Worm (Caenorhabditis elegans) whole organism, L2 larva: ENCODE results near the gene R03G5.6.
A peak's percentile ranks its signal among the peaks of the same experiment; 100 is the strongest.

Experiments used
- C34F6.9 ChIP-seq: fragments of 150-350 bp; optimal IDR thresholded peaks from 2 replicates; lab custom pipeline; 2014; ENCODE audit warnings: missing biosample characterization, missing genetic modification characterization
- F13H6.1 ChIP-seq: sonication (generic microtip); optimal IDR thresholded peaks from 2 replicates; lab custom pipeline; 2016; ENCODE audit warnings: missing genetic modification characterization, missing compliant biosample characterization
- R02D3.7 ChIP-seq: fragments of 150-350 bp; optimal IDR thresholded peaks from 2 replicates; lab custom pipeline; 2014; ENCODE audit warnings: missing biosample characterization, missing genetic modification characterization
- alr-1 ChIP-seq: fragments of 150-350 bp; optimal IDR thresholded peaks from 2 replicates; lab custom pipeline; 2014; ENCODE audit warnings: missing biosample characterization, missing genetic modification characterization
- aly-2 ChIP-seq: fragments of 150-350 bp; optimal IDR thresholded peaks from 2 replicates; lab custom pipeline; 2014; ENCODE audit warnings: missing biosample characterization, missing genetic modification characterization
- ama-1 ChIP-seq: fragments of 150-350 bp; optimal IDR thresholded peaks from 2 replicates; lab custom pipeline; 2018; ENCODE audit warnings: inconsistent platforms
- blmp-1 ChIP-seq: sonication (generic microtip); optimal IDR thresholded peaks from 2 replicates; lab custom pipeline; 2017; ENCODE audit warnings: missing genetic modification characterization, mild to moderate bottlenecking, missing compliant biosample characterization, antibody characterized with exemption, moderate library complexity; ENCODE audit not compliant: insufficient read depth
- ceh-82 ChIP-seq: fragments of 150-350 bp; optimal IDR thresholded peaks from 2 replicates; lab custom pipeline; 2014; ENCODE audit warnings: missing biosample characterization, missing genetic modification characterization
- crh-2 ChIP-seq: sonication (generic microtip); optimal IDR thresholded peaks from 2 replicates; lab custom pipeline; 2017; ENCODE audit warnings: missing biosample characterization, missing genetic modification characterization
- dmd-4 ChIP-seq: sonication (generic microtip); optimal IDR thresholded peaks from 2 replicates; lab custom pipeline; 2017; ENCODE audit warnings: missing biosample characterization, missing genetic modification characterization
- egl-27 ChIP-seq: sonication (generic microtip); optimal IDR thresholded peaks from 3 replicates; lab custom pipeline; 2017; ENCODE audit warnings: missing biosample characterization, missing genetic modification reagents, missing genetic modification characterization
- elt-1 ChIP-seq: fragments of 150-350 bp; optimal IDR thresholded peaks from 2 replicates; lab custom pipeline; 2014; ENCODE audit warnings: missing biosample characterization, missing genetic modification characterization
- elt-3 ChIP-seq: sonication (generic microtip); optimal IDR thresholded peaks from 2 replicates; lab custom pipeline; 2017; ENCODE audit warnings: missing biosample characterization, missing genetic modification characterization
- fos-1 ChIP-seq: fragments of 150-350 bp; optimal IDR thresholded peaks from 2 replicates; lab custom pipeline; 2014; ENCODE audit warnings: missing biosample characterization, missing genetic modification characterization
- gmeb-1 ChIP-seq: fragments of 150-350 bp; optimal IDR thresholded peaks from 2 replicates; lab custom pipeline; 2014; ENCODE audit warnings: missing biosample characterization, missing genetic modification characterization
- lin-13 ChIP-seq: fragments of 150-350 bp; optimal IDR thresholded peaks from 2 replicates; lab custom pipeline; 2014; ENCODE audit warnings: missing biosample characterization, missing genetic modification reagents, missing genetic modification characterization
- lin-39 ChIP-seq: fragments of 150-350 bp; optimal IDR thresholded peaks from 2 replicates; lab custom pipeline; 2014; ENCODE audit warnings: missing biosample characterization, missing genetic modification reagents, missing genetic modification characterization
- lsy-2 ChIP-seq, 2 experiments: fragments of 150-350 bp in 1 of 2; sonication (generic microtip) in 1 of 2; optimal IDR thresholded peaks; 2 replicates each; lab custom pipeline; 2014 to 2017; ENCODE audit warnings: missing biosample characterization in 2 of 2, missing genetic modification characterization in 2 of 2
- mab-5 ChIP-seq: fragments of 150-350 bp; optimal IDR thresholded peaks from 2 replicates; lab custom pipeline; 2014; ENCODE audit warnings: missing biosample characterization, missing genetic modification characterization
- mbf-1 ChIP-seq: sonication (generic microtip); optimal IDR thresholded peaks from 2 replicates; lab custom pipeline; 2017; ENCODE audit warnings: missing biosample characterization, missing genetic modification characterization
- mdl-1 ChIP-seq, 2 experiments: fragments of 150-350 bp in 1 of 2; sonication (generic microtip) in 1 of 2; optimal IDR thresholded peaks; 2 replicates each; lab custom pipeline; 2017; ENCODE audit warnings: missing biosample characterization in 2 of 2, missing genetic modification characterization in 2 of 2
- nhr-10 ChIP-seq: sonication (generic microtip); optimal IDR thresholded peaks from 2 replicates; lab custom pipeline; 2017; ENCODE audit warnings: missing biosample characterization, missing genetic modification characterization
- nhr-129 ChIP-seq: fragments of 150-350 bp; optimal IDR thresholded peaks from 2 replicates; lab custom pipeline; 2014; ENCODE audit warnings: missing biosample characterization, missing genetic modification characterization
- nhr-21 ChIP-seq: fragments of 150-350 bp; optimal IDR thresholded peaks from 2 replicates; lab custom pipeline; 2014; ENCODE audit warnings: missing biosample characterization, missing genetic modification characterization
- nhr-237 ChIP-seq: fragments of 150-350 bp; optimal IDR thresholded peaks from 2 replicates; lab custom pipeline; 2014; ENCODE audit warnings: missing biosample characterization, missing genetic modification characterization
- nhr-25 ChIP-seq: fragments of 150-350 bp; sonication (generic microtip); optimal IDR thresholded peaks from 3 replicates; lab custom pipeline; 2014; ENCODE audit warnings: missing biosample characterization, missing genetic modification characterization
- nhr-6 ChIP-seq: fragments of 150-350 bp; optimal IDR thresholded peaks from 2 replicates; lab custom pipeline; 2014; ENCODE audit warnings: missing biosample characterization, missing genetic modification characterization
- nhr-77 ChIP-seq: fragments of 150-350 bp; optimal IDR thresholded peaks from 2 replicates; lab custom pipeline; 2014; ENCODE audit warnings: missing biosample characterization, missing genetic modification characterization
- peb-1 ChIP-seq: fragments of 150-350 bp; optimal IDR thresholded peaks from 2 replicates; lab custom pipeline; 2014; ENCODE audit warnings: missing biosample characterization, missing genetic modification characterization
- sem-4 ChIP-seq: fragments of 150-350 bp; optimal IDR thresholded peaks from 2 replicates; lab custom pipeline; 2014; ENCODE audit warnings: missing biosample characterization, missing genetic modification reagents, missing genetic modification characterization
- skn-1 ChIP-seq: sonication (generic microtip); optimal IDR thresholded peaks from 2 replicates; lab custom pipeline; 2017; ENCODE audit warnings: missing biosample characterization, missing genetic modification characterization
- sma-3 ChIP-seq: sonication (generic microtip); optimal IDR thresholded peaks from 2 replicates; lab custom pipeline; 2016; ENCODE audit warnings: missing genetic modification reagents, missing genetic modification characterization, missing compliant biosample characterization
- sma-9 ChIP-seq, 2 experiments: fragments of 150-350 bp in 1 of 2; sonication (generic microtip) in 1 of 2; optimal IDR thresholded peaks; 2 replicates each; lab custom pipeline; 2014 to 2016; ENCODE audit warnings: missing genetic modification characterization in 2 of 2, mild to moderate bottlenecking in 1 of 2, missing biosample characterization in 1 of 2, missing compliant biosample characterization in 1 of 2, missing genetic modification reagents in 1 of 2, moderate library complexity in 1 of 2
- snpc-4 ChIP-seq: fragments of 150-350 bp; optimal IDR thresholded peaks from 2 replicates; lab custom pipeline; 2014; ENCODE audit warnings: missing biosample characterization, missing genetic modification characterization
- unc-39 ChIP-seq: fragments of 150-350 bp; optimal IDR thresholded peaks from 2 replicates; lab custom pipeline; 2014; ENCODE audit warnings: missing biosample characterization, missing genetic modification characterization
- unc-55 ChIP-seq: fragments of 150-350 bp; sonication (generic microtip); optimal IDR thresholded peaks from 3 replicates; lab custom pipeline; 2014; ENCODE audit warnings: missing biosample characterization, missing genetic modification reagents, missing genetic modification characterization
- unc-62 ChIP-seq: fragments of 150-350 bp; optimal IDR thresholded peaks from 2 replicates; lab custom pipeline; 2014; ENCODE audit warnings: missing biosample characterization, missing genetic modification reagents, missing genetic modification characterization
- zag-1 ChIP-seq: fragments of 150-350 bp; optimal IDR thresholded peaks from 2 replicates; lab custom pipeline; 2014; ENCODE audit warnings: missing biosample characterization, missing genetic modification characterization
- ztf-4 ChIP-seq: fragments of 150-350 bp; optimal IDR thresholded peaks from 2 replicates; lab custom pipeline; 2014; ENCODE audit warnings: missing biosample characterization, missing genetic modification characterization

The R03G5.6 gene

ce11 chrX:7781827-7782226, 34.9 kb downstream of the R03G5.6 start:
- TF ChIP-seq unc-39 (tag; lab: Kevin White, UChicago) (no peak), R02D3.7 (tag; lab: Kevin White, UChicago) (no peak)

DNA sequence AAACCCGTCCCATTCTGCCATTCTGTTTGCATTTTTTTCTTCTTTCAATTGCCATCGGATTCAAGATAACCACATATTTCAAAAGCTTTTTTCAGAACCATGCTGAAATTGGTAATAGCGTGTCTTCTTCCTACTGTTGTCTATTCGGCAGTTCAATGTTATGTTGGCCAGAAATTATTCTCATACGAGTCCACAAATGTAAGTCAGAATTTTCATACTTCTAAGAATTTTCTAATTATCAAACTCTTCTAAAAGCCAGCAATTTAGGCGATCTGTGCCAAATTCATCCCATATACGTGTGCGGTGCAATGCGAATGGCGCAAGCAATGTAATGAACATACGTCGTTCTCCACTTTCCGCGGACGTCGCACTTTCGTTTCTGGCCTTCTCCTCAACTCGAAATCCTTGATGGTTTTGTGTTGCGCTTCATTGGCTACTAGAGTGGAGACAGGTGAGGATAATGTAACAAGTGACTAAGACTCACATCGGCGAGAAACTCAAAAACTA, 37.1 kb downstream of the R03G5.6 start, which contains the start of gene ZK154.1:
TSS of gene ZK154.1 (plus strand) at position 51 of the 507 bp plus-strand sequence.
- TF ChIP-seq nhr-77 (no peak), nhr-25 (tag; lab: Kevin White, UChicago) (no peak), sma-3 (no peak), skn-1 (tag; lab: Kevin White, UChicago) (no peak), nhr-6 (tag; lab: Kevin White, UChicago) (no peak), gmeb-1 (tag; lab: Kevin White, UChicago) (no peak), unc-39 (tag; lab: Kevin White, UChicago) (no peak), unc-62 (GFP tag; lab: Kevin White, UChicago) (no peak), nhr-237 (tag; lab: Kevin White, UChicago) (no peak), unc-55 (GFP tag; lab: Kevin White, UChicago) (no peak), nhr-129 (tag; lab: Kevin White, UChicago) (no peak), dmd-4 (tag; lab: Kevin White, UChicago) (no peak), ceh-82 (tag; lab: Kevin White, UChicago) (no peak), ztf-4 (tag; lab: Kevin White, UChicago) (no peak), elt-3 (tag; lab: Kevin White, UChicago) (no peak), lin-13 (GFP tag; lab: Kevin White, UChicago) (no peak)

DNA sequence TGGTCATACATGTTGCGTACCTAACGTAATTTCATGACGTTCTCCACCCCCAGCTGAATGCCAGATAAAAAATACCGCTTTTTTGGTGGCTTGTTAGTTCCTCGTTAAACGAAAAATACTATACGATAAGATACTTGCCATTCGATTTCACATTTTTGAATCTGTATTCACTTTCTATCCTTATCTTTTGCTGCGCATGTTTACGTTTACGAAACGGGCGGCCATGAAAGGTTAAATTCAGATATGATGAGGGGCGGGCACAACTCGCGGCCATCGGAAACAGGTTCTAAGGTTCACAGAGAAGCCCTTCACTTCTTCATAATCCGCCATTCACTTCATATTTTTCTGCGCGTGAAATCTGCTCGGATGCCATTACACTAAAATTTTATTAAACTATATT, 37.9 kb downstream of the R03G5.6 start:
- TF ChIP-seq ama-1 (lab: Kevin White, UChicago) = no peak
- no peak for TF ChIP-seq gmeb-1 (tag; lab: Kevin White, UChicago)
- no peak for TF ChIP-seq crh-2 (tag; lab: Kevin White, UChicago)
- TF ChIP-seq dmd-4 (tag; lab: Kevin White, UChicago) = no peak
- TF ChIP-seq skn-1 (tag; lab: Kevin White, UChicago) = no peak
- TF ChIP-seq nhr-10 = no peak
- peak; percentile 74 for TF ChIP-seq blmp-1 (tag; lab: Kevin White, UChicago)
- no peak for TF ChIP-seq lsy-2 (tag; optimal IDR thresholded peaks at IDR 0.05; lab: Kevin White, UChicago)
- TF ChIP-seq nhr-25 (tag; lab: Kevin White, UChicago) = peak; percentile 24
- TF ChIP-seq mdl-1 (tag; optimal IDR thresholded peaks at IDR 0.05; lab: Kevin White, UChicago) = no peak
- no peak for TF ChIP-seq mbf-1
- TF ChIP-seq egl-27 = no peak
- no peak for TF ChIP-seq C34F6.9 (tag; lab: Kevin White, UChicago)

ce11 chrX:7776509-7777001, 40.2 kb downstream of the R03G5.6 start, which contains the start of gene mec-7:
Gene mec-7, minus strand, starts transcription at chrX:7776689.
- TF ChIP-seq unc-62 (GFP tag; lab: Kevin White, UChicago) (no peak), mab-5 (tag; lab: Kevin White, UChicago) (no peak), nhr-25 (tag; lab: Kevin White, UChicago) (no peak), nhr-6 (tag; lab: Kevin White, UChicago) (no peak), mbf-1 (no peak), lin-39 (tag; lab: Kevin White, UChicago) (no peak), mdl-1 (tag; optimal IDR thresholded peaks at IDR 0.05; lab: Kevin White, UChicago) (no peak), aly-2 (tag; lab: Kevin White, UChicago) (no peak), alr-1 (tag; lab: Kevin White, UChicago) (no peak), nhr-21 (tag; lab: Kevin White, UChicago) (no peak), nhr-237 (tag; lab: Kevin White, UChicago) (no peak), dmd-4 (tag; lab: Kevin White, UChicago) (no peak), snpc-4 (no peak)

- TF ChIP-seq zag-1 (tag; lab: Kevin White, UChicago) (no peak), nhr-25 (tag; lab: Kevin White, UChicago) (peak; percentile 72), sem-4 (tag; lab: Kevin White, UChicago) (no peak), nhr-21 (tag; lab: Kevin White, UChicago) (peak; percentile 47), nhr-237 (tag; lab: Kevin White, UChicago) (no peak), aly-2 (tag; lab: Kevin White, UChicago) (no peak), peb-1 (tag; lab: Kevin White, UChicago) (no peak), blmp-1 (tag; lab: Kevin White, UChicago) (peak; percentile 65), crh-2 (tag; lab: Kevin White, UChicago) (peak; percentile 43), gmeb-1 (tag; lab: Kevin White, UChicago) (peak; percentile 24), nhr-10 (no peak), lsy-2 (tag; optimal IDR thresholded peaks at IDR 0.05; lab: Kevin White, UChicago) (peak in 1 of 2 experiments; percentile 21), nhr-77 (no peak), sma-3 (peak; percentile 58), ceh-82 (tag; lab: Kevin White, UChicago) (no peak), nhr-129 (tag; lab: Kevin White, UChicago) (peak; percentile 31), mab-5 (tag; lab: Kevin White, UChicago) (no peak), fos-1 (tag; lab: Kevin White, UChicago) (peak; percentile 20), unc-55 (GFP tag; lab: Kevin White, UChicago) (no peak), nhr-6 (tag; lab: Kevin White, UChicago) (no peak), C34F6.9 (tag; lab: Kevin White, UChicago) (peak; percentile 4), elt-1 (tag; lab: Kevin White, UChicago) (peak; percentile 88), sma-9 (GFP tag; optimal IDR thresholded peaks at IDR 0.05; lab: Kevin White, UChicago) (peak; percentile 81), sma-9 (tag; optimal IDR thresholded peaks at IDR 0.05; lab: Kevin White, UChicago) (no peak), egl-27 (peak; percentile 41), F13H6.1 (tag; lab: Kevin White, UChicago) (peak; percentile 13)
Measured at ce11 chrX:7773714-7774318, 42.9 kb downstream of the R03G5.6 start.
